Fruit fly (Drosophila melanogaster) whole organism, larva: ENCODE data around the gene CG43245.

Experiments
- noc ChIP-seq: fragments of 200-800 bp; sonication (Bioruptor generic); optimal IDR thresholded peaks from 3 replicates; lab custom pipeline; 2019; ENCODE audit warnings: missing biosample characterization, mild to moderate bottlenecking, missing genetic modification characterization, moderate library complexity

Gene CG43245

dm6 chr3L:10772527-10773184, 931 bp downstream of the CG43245 start:
- TF ChIP-seq noc (tag; lab: Kevin White, UChicago) = peak; percentile 14

- no peak for TF ChIP-seq noc (tag; lab: Kevin White, UChicago)
Observed at dm6 chr3L:10773585-10773984, 1.9 kb downstream of the CG43245 start.

dm6 chr3L:10775182-10775581, 3.5 kb downstream of the CG43245 start:
- no peak for TF ChIP-seq noc (tag; lab: Kevin White, UChicago)

- no peak for TF ChIP-seq noc (tag; lab: Kevin White, UChicago)
Observed at dm6 chr3L:10775736-10776135, 4.0 kb downstream of the CG43245 start.

dm6 chr3L:10776367-10777026, 4.8 kb downstream of the CG43245 start:
- peak; percentile 42 for TF ChIP-seq noc (tag; lab: Kevin White, UChicago)

dm6 chr3L:10777493-10777897, 5.8 kb downstream of the CG43245 start:
- TF ChIP-seq noc (tag; lab: Kevin White, UChicago) = no peak

dm6 chr3L:10777909-10778308, 6.2 kb downstream of the CG43245 start:
- no peak for TF ChIP-seq noc (tag; lab: Kevin White, UChicago)

- no peak for TF ChIP-seq noc (tag; lab: Kevin White, UChicago)
Observed at dm6 chr3L:10779291-10779690, 7.6 kb downstream of the CG43245 start.

dm6 chr3L:10781323-10781722, 9.6 kb downstream of the CG43245 start:
- TF ChIP-seq noc (tag; lab: Kevin White, UChicago) = no peak

dm6 chr3L:10783015-10783675, 11.4 kb downstream of the CG43245 start:
- no peak for TF ChIP-seq noc (tag; lab: Kevin White, UChicago)

dm6 chr3L:10784566-10785003, 12.9 kb downstream of the CG43245 start:
- no peak for TF ChIP-seq noc (tag; lab: Kevin White, UChicago)

- TF ChIP-seq noc (tag; lab: Kevin White, UChicago) = no peak
Observed at dm6 chr3L:10785988-10786706, 14.4 kb downstream of the CG43245 start.

- no peak for TF ChIP-seq noc (tag; lab: Kevin White, UChicago)
Observed at dm6 chr3L:10787652-10788330, 16.1 kb downstream of the CG43245 start.

- no peak for TF ChIP-seq noc (tag; lab: Kevin White, UChicago)
Observed at dm6 chr3L:10788586-10788985, 16.9 kb downstream of the CG43245 start.

- TF ChIP-seq noc (tag; lab: Kevin White, UChicago) = no peak
Observed at dm6 chr3L:10788991-10789390, 17.3 kb downstream of the CG43245 start.
